Worm (Caenorhabditis elegans) whole organism, young adult: ENCODE measurements around the gene col-151.
A peak's percentile ranks its signal among the peaks of the same experiment; 100 is the strongest.

ENCODE experiments used
- B0035.1 ChIP-seq: sonication (generic microtip); optimal IDR thresholded peaks from 2 replicates; lab custom pipeline; 2016; ENCODE audit warnings: missing genetic modification characterization, mild to moderate bottlenecking, missing compliant biosample characterization, missing genotype, missing genetic modification reagents
- F10E7.11 ChIP-seq: sonication (generic microtip); optimal IDR thresholded peaks from 2 replicates; lab custom pipeline; 2017; ENCODE audit warnings: mild to moderate bottlenecking, missing genetic modification characterization, moderate library complexity, missing compliant biosample characterization
- F33H1.4 ChIP-seq: fragments of 200-800 bp; sonication (Bioruptor generic); IDR thresholded peaks from 2 replicates; pipeline ENCODE4 v1.3.6; 2022; ENCODE audit warnings: missing genetic modification reagents, missing genetic modification characterization, missing compliant biosample characterization
- F37B4.10 ChIP-seq: fragments of 200-800 bp; sonication (Bioruptor generic); IDR thresholded peaks from 2 replicates; pipeline ENCODE4 v1.3.6; 2022; ENCODE audit warnings: missing genetic modification characterization, missing compliant biosample characterization
- F57A8.1 ChIP-seq: fragments of 200-800 bp; sonication (Bioruptor generic); optimal IDR thresholded peaks from 2 replicates; lab custom pipeline; 2018; ENCODE audit warnings: mild to moderate bottlenecking, missing genetic modification characterization, moderate library complexity, missing compliant biosample characterization
- atf-7 ChIP-seq: sonication (generic microtip); optimal IDR thresholded peaks from 2 replicates; lab custom pipeline; 2017; ENCODE audit warnings: mild to moderate bottlenecking, missing genetic modification characterization, missing compliant biosample characterization
- attf-5 ChIP-seq: fragments of 200-800 bp; sonication (Bioruptor generic); optimal IDR thresholded peaks from 2 replicates; lab custom pipeline; 2018; ENCODE audit warnings: mild to moderate bottlenecking, missing genetic modification characterization, missing compliant biosample characterization
- ceh-91 ChIP-seq: fragments of 200-800 bp; sonication (Bioruptor generic); IDR thresholded peaks from 2 replicates; pipeline ENCODE4 v1.3.6; 2022; ENCODE audit warnings: missing genetic modification reagents, missing genetic modification characterization, missing compliant biosample characterization
- ekl-4 ChIP-seq: fragments of 200-800 bp; sonication (Bioruptor generic); IDR thresholded peaks from 2 replicates; pipeline ENCODE4 v1.3.6; 2022; ENCODE audit warnings: missing genetic modification reagents, missing genetic modification characterization, missing compliant biosample characterization
- hrde-1 ChIP-seq: sonication (generic microtip); optimal IDR thresholded peaks from 2 replicates; lab custom pipeline; 2016; ENCODE audit warnings: missing genetic modification characterization, mild to moderate bottlenecking, missing compliant biosample characterization, moderate library complexity, missing genotype, missing genetic modification reagents, borderline replicate concordance
- lir-1 ChIP-seq: fragments of 200-800 bp; sonication (Bioruptor generic); conservative IDR thresholded peaks from 2 replicates; pipeline ENCODE4 v1.3.6; 2022; ENCODE audit warnings: missing genetic modification reagents, missing genetic modification characterization, missing compliant biosample characterization
- madf-10 ChIP-seq: sonication (generic microtip); optimal IDR thresholded peaks from 2 replicates; lab custom pipeline; 2016; ENCODE audit warnings: mild to moderate bottlenecking, missing genetic modification characterization, missing compliant biosample characterization
- madf-3 ChIP-seq: fragments of 200-800 bp; sonication (Bioruptor generic); IDR thresholded peaks from 2 replicates; pipeline ENCODE4 v1.3.6; 2022; ENCODE audit warnings: missing genetic modification reagents, missing genetic modification characterization, missing compliant biosample characterization
- madf-6 ChIP-seq: fragments of 200-800 bp; sonication (Bioruptor generic); IDR thresholded peaks from 2 replicates; pipeline ENCODE4 v1.3.6; 2022; ENCODE audit warnings: missing genetic modification reagents, missing genetic modification characterization, missing compliant biosample characterization
- mel-28 ChIP-seq: sonication (generic microtip); optimal IDR thresholded peaks from 2 replicates; lab custom pipeline; 2016; ENCODE audit warnings: borderline replicate concordance, mild to moderate bottlenecking, missing genetic modification characterization, missing compliant biosample characterization
- nfyb-1 ChIP-seq: fragments of 200-800 bp; sonication (Bioruptor generic); IDR thresholded peaks from 2 replicates; pipeline ENCODE4 v1.3.6; 2022; ENCODE audit warnings: missing genetic modification reagents, missing genetic modification characterization, missing compliant biosample characterization
- rcor-1 ChIP-seq: fragments of 200-800 bp; sonication (Bioruptor generic); IDR thresholded peaks from 2 replicates; pipeline ENCODE4 v1.3.6; 2022; ENCODE audit warnings: missing genetic modification reagents, missing genetic modification characterization, missing compliant biosample characterization
- snpc-1.3 ChIP-seq: sonication (generic microtip); optimal IDR thresholded peaks from 2 replicates; lab custom pipeline; 2017; ENCODE audit warnings: missing genetic modification characterization, mild to moderate bottlenecking, missing compliant biosample characterization, antibody characterized with exemption, moderate library complexity, missing genotype, missing genetic modification reagents; ENCODE audit not compliant: insufficient read depth
- snpc-3.4 ChIP-seq: sonication (generic microtip); optimal IDR thresholded peaks from 2 replicates; lab custom pipeline; 2017; ENCODE audit warnings: missing genetic modification characterization, mild to moderate bottlenecking, missing compliant biosample characterization, antibody characterized with exemption, moderate library complexity, missing genotype, missing genetic modification reagents
- snpc-4 ChIP-seq, 5 experiments: fragments of 150-350 bp in 1 of 5; sonication (generic microtip) in 4 of 5; optimal IDR thresholded peaks; 2 replicates each; lab custom pipeline; 2014 to 2018; ENCODE audit warnings: missing genetic modification characterization in 5 of 5, missing biosample characterization in 3 of 5, antibody characterized with exemption in 2 of 5, mild to moderate bottlenecking in 2 of 5, missing compliant biosample characterization in 2 of 5, missing genotype in 2 of 5, moderate library complexity in 2 of 5, missing genetic modification reagents in 1 of 5
- tbp1 ChIP-seq: fragments of 200-800 bp; sonication (Bioruptor generic); optimal IDR thresholded peaks from 2 replicates; lab custom pipeline; 2018; ENCODE audit warnings: mild to moderate bottlenecking, missing genetic modification characterization, missing compliant biosample characterization
- tbx-9 ChIP-seq: sonication (generic microtip); optimal IDR thresholded peaks from 2 replicates; lab custom pipeline; 2016; ENCODE audit warnings: borderline replicate concordance, missing genetic modification characterization, inconsistent platforms, missing compliant biosample characterization
- tlf-1 ChIP-seq: fragments of 200-800 bp; sonication (Bioruptor generic); optimal IDR thresholded peaks from 2 replicates; lab custom pipeline; 2018; ENCODE audit warnings: mild to moderate bottlenecking, missing genetic modification characterization, missing compliant biosample characterization
- zim-3 ChIP-seq: sonication (generic microtip); optimal IDR thresholded peaks from 2 replicates; lab custom pipeline; 2017; ENCODE audit warnings: mild to moderate bottlenecking, missing genetic modification characterization, moderate library complexity, missing compliant biosample characterization

The col-151 gene

ce11 chrV:10352928-10353427, 42.0 kb downstream of the col-151 start, which contains the start of gene nol-56 (continued):
- TF ChIP-seq B0035.1 (tag; lab: Kevin White, UChicago): no peak
- peak; percentile 29 for TF ChIP-seq madf-10 (tag; lab: Kevin White, UChicago)
- 0 out of 2 replicates have a peak, but pooled peaks have one; percentile 15 for TF ChIP-seq rcor-1 (GFP tag; lab: Robert Waterston, UW)
- TF ChIP-seq nfyb-1 (GFP tag; lab: Robert Waterston, UW): 0 out of 2 replicates have a peak, but pooled peaks have one; percentile 62
- no peak for TF ChIP-seq F37B4.10 (GFP tag; lab: Robert Waterston, UW)
- TF ChIP-seq mel-28: no peak
- TF ChIP-seq hrde-1 (tag; lab: Kevin White, UChicago): peak; percentile 13
- TF ChIP-seq snpc-4 (GFP tag; optimal IDR thresholded peaks at IDR 0.05; lab: Kevin White, UChicago): peak; percentile 17
- TF ChIP-seq snpc-4 (tag; optimal IDR thresholded peaks at IDR 0.05; lab: Kevin White, UChicago): peak in 3 of 4 experiments; percentile 41 to 50 (median 48)
- peak; percentile 95 for TF ChIP-seq F33H1.4 (GFP tag; lab: Robert Waterston, UW)
- TF ChIP-seq tlf-1: peak; percentile 48
- peak; percentile 33; the same call in 1 of the 2 replicates for TF ChIP-seq lir-1 (GFP tag; lab: Robert Waterston, UW)
- peak; percentile 79 for TF ChIP-seq madf-3
- no peak for TF ChIP-seq F57A8.1 (GFP tag; lab: Kevin White, UChicago)
- TF ChIP-seq tbp1: peak; percentile 47
- peak; percentile 51; the same call in 1 of the 2 replicates for TF ChIP-seq madf-6 (GFP tag; lab: Robert Waterston, UW)
- TF ChIP-seq atf-7 (tag; lab: Kevin White, UChicago): no peak
- TF ChIP-seq zim-3: no peak

DNA sequence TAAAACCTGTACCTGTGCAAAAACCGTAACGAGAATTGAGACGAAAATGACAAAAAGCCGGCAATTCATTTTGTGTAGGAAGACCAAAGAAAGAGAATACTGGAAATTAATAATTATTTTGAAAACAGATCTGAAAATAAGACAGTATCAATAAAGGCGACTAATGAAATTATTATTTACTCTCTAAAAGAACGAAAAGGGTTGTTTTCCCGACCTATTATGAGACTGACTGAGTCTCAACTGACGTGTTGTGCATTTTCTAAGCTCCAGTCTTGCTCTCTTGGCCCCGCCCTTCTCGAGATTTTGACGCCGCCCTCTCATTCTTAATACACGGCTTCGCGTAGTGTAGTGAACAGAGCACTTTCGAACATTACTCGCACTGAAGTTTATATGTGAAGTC, 45.0 kb downstream of the col-151 start, which contains the start of gene K07C5.9:
TSS of gene K07C5.9 (minus strand) at position 101 of the 400 bp plus-strand sequence.
- no peak for TF ChIP-seq ceh-91
- 0 out of 2 replicates have a peak, but pooled peaks have one; percentile 43 for TF ChIP-seq madf-6 (GFP tag; lab: Robert Waterston, UW)
- TF ChIP-seq snpc-3.4: peak; percentile 6
- TF ChIP-seq attf-5 (GFP tag; lab: Kevin White, UChicago): no peak
- TF ChIP-seq ekl-4 (GFP tag; lab: Robert Waterston, UW): 0 out of 2 replicates have a peak, but pooled peaks have one; percentile 26
- no peak for TF ChIP-seq F10E7.11 (tag; lab: Kevin White, UChicago)
- TF ChIP-seq tbx-9: no peak
- no peak for TF ChIP-seq snpc-1.3 (tag; lab: Kevin White, UChicago)
